Fruit fly (Drosophila melanogaster): ENCODE measurements around the gene CG11600.

Gene CG11600

dm6 chr3R:12645771-12646317 is 9.5 kb downstream of the CG11600 start:
- TF ChIP-seq CG6163 (GFP tag; IDR thresholded peaks at IDR 0.05) (0 out of 3 replicates have a peak, but pooled peaks have one; percentile 21), fd85E (GFP tag; optimal IDR thresholded peaks at IDR 0.05) (no peak), Eip78C (GFP tag) (peak; percentile 33), Eip93F (GFP tag; optimal IDR thresholded peaks at IDR 0.05) (no peak)

- no peak for TF ChIP-seq CG10669 (GFP tag; optimal IDR thresholded peaks at IDR 0.05)
- TF ChIP-seq CG11762 (GFP tag; optimal IDR thresholded peaks at IDR 0.05; ENCODE audit: insufficient read depth), result no peak
- no peak for TF ChIP-seq dac (GFP tag; optimal IDR thresholded peaks at IDR 0.05)
- TF ChIP-seq Eip78C (GFP tag), result peak; percentile 78
Measured at dm6 chr3R:12646926-12647325, 10.6 kb downstream of the CG11600 start.

- no peak for TF ChIP-seq CG6276 (GFP tag; optimal IDR thresholded peaks at IDR 0.05)
- no peak for TF ChIP-seq cyc (GFP tag; optimal IDR thresholded peaks at IDR 0.05)
- no peak for TF ChIP-seq Hr39 (GFP tag; optimal IDR thresholded peaks at IDR 0.05)
- TF ChIP-seq salr (GFP tag; optimal IDR thresholded peaks at IDR 0.05), result no peak
- no peak for TF ChIP-seq CG1621 (tag; optimal IDR thresholded peaks at IDR 0.05)
- TF ChIP-seq Eip75B (GFP tag; optimal IDR thresholded peaks at IDR 0.05), result no peak
- no peak for TF ChIP-seq CG8119 (GFP tag; IDR thresholded peaks at IDR 0.05)
- no peak for TF ChIP-seq Lpt (GFP tag; optimal IDR thresholded peaks at IDR 0.05)
- no peak for TF ChIP-seq CG3919 (GFP tag; optimal IDR thresholded peaks at IDR 0.05)
- TF ChIP-seq CG34406 (GFP tag; optimal IDR thresholded peaks at IDR 0.05), result no peak
- TF ChIP-seq CG8319 (GFP tag; optimal IDR thresholded peaks at IDR 0.05), result no peak
- no peak for TF ChIP-seq CG32006 (GFP tag; optimal IDR thresholded peaks at IDR 0.05)
- no peak for TF ChIP-seq Gug (GFP tag; IDR thresholded peaks at IDR 0.05)
Measured at dm6 chr3R:12647348-12647747, 11.0 kb downstream of the CG11600 start.

- TF ChIP-seq Ets21C (GFP tag; optimal IDR thresholded peaks at IDR 0.05) (no peak), CG11762 (GFP tag; optimal IDR thresholded peaks at IDR 0.05; ENCODE audit: insufficient read depth) (no peak), eg (GFP tag; IDR thresholded peaks at IDR 0.05) (0 out of 3 replicates have a peak, but pooled peaks have one; percentile 6), fd59A (GFP tag; optimal IDR thresholded peaks at IDR 0.05) (no peak), CG3919 (GFP tag; optimal IDR thresholded peaks at IDR 0.05) (peak; percentile 29), CG1621 (tag; optimal IDR thresholded peaks at IDR 0.05) (peak; percentile 85), ss (GFP tag; optimal IDR thresholded peaks at IDR 0.05) (peak; percentile 2 to 81), Eip75B (GFP tag; optimal IDR thresholded peaks at IDR 0.05) (no peak), CG6854 (GFP tag; optimal IDR thresholded peaks at IDR 0.05) (peak; percentile 1), CG8119 (GFP tag; IDR thresholded peaks at IDR 0.05) (0 out of 3 replicates have a peak, but pooled peaks have one; percentile 5), Eip78C (GFP tag) (peak; percentile 59), svp (GFP tag) (peak; percentile 0), Hr4 (GFP tag; optimal IDR thresholded peaks at IDR 0.05) (no peak), CG9139 (GFP tag; optimal IDR thresholded peaks at IDR 0.05) (peak; percentile 20), pdm3 (GFP tag; optimal IDR thresholded peaks at IDR 0.05) (no peak), CG16779 (tag; optimal IDR thresholded peaks at IDR 0.05) (no peak), vri (GFP tag; optimal IDR thresholded peaks at IDR 0.05) (no peak), dsx (GFP tag; optimal IDR thresholded peaks at IDR 0.05; ENCODE audit: poor library complexity, severe bottlenecking) (peak; percentile 8)
Measured at dm6 chr3R:12647954-12648353, 11.6 kb downstream of the CG11600 start, which contains the start of gene Dtg. Gene Dtg (plus strand): TSS chr3R:12648058.
